Worm (Caenorhabditis elegans) whole organism, young adult: ENCODE results near the gene EGAP1.5.

Experiments
- Y67H2A.10 ChIP-seq: fragments of 200-800 bp; sonication (Bioruptor generic); conservative IDR thresholded peaks from 2 replicates; pipeline ENCODE4 v1.3.6; 2022; ENCODE audit warnings: missing genetic modification reagents, missing genetic modification characterization, missing compliant biosample characterization
- snpc-1.1 ChIP-seq: sonication (generic microtip); optimal IDR thresholded peaks from 2 replicates; lab custom pipeline; 2017; ENCODE audit warnings: missing genetic modification characterization, mild to moderate bottlenecking, missing compliant biosample characterization, antibody characterized with exemption, moderate library complexity, missing genotype, missing genetic modification reagents; ENCODE audit not compliant: insufficient read depth

ce11 chrIII:5950756-5951345, 19.3 kb downstream of the EGAP1.5 start:
- TF ChIP-seq Y67H2A.10 (GFP tag; lab: Robert Waterston, UW): no peak
- TF ChIP-seq snpc-1.1 (tag; lab: Kevin White, UChicago): no peak
